Fruit fly (Drosophila melanogaster) whole organism, wandering third instar larva: ENCODE data around the gene CG15445.

Experiments used
- CG32264 ChIP-seq: fragments of 200-800 bp; sonication (Bioruptor generic); optimal IDR thresholded peaks from 2 replicates; lab custom pipeline; 2016; ENCODE audit warnings: missing biosample characterization, missing genetic modification characterization
- CG9705 ChIP-seq: fragments of 200-800 bp; sonication (Bioruptor generic); optimal IDR thresholded peaks from 2 replicates; lab custom pipeline; 2018; ENCODE audit warnings: missing biosample characterization, mild to moderate bottlenecking, missing genetic modification characterization
- CrebA ChIP-seq: fragments of 200-800 bp; sonication (Bioruptor generic); optimal IDR thresholded peaks from 2 replicates; lab custom pipeline; 2016; ENCODE audit warnings: missing biosample characterization, mild to moderate bottlenecking, missing genetic modification characterization, borderline replicate concordance
- Dfd ChIP-seq: fragments of >200 bp; optimal IDR thresholded peaks from 2 replicates; lab custom pipeline; 2017; ENCODE audit warnings: missing biosample characterization, missing genetic modification characterization
- Dif ChIP-seq: fragments of 200-275, 200-300 bp; sonication (Bioruptor generic); optimal IDR thresholded peaks from 2 replicates; lab custom pipeline; 2018; ENCODE audit warnings: missing biosample characterization, missing genetic modification characterization; ENCODE audit not compliant: partially characterized antibody
- GATAd ChIP-seq: sonication (Bioruptor generic); optimal IDR thresholded peaks from 2 replicates; lab custom pipeline; 2016; ENCODE audit warnings: missing biosample characterization, missing genetic modification characterization
- HLH106 ChIP-seq: fragments of 200-800 bp; optimal IDR thresholded peaks from 3 replicates; lab custom pipeline; 2019; ENCODE audit warnings: missing biosample characterization, mild to moderate bottlenecking, missing genetic modification characterization, moderate library complexity
- Hnf4 ChIP-seq: fragments of 200-800 bp; sonication (Bioruptor generic); optimal IDR thresholded peaks from 2 replicates; lab custom pipeline; 2016; ENCODE audit warnings: missing biosample characterization, mild to moderate bottlenecking, missing genetic modification characterization
- Hr78 ChIP-seq: fragments of >200 bp; optimal IDR thresholded peaks from 2 replicates; lab custom pipeline; 2017; ENCODE audit warnings: missing biosample characterization, missing genetic modification characterization
- Hr83 ChIP-seq: fragments of 200-300 bp; sonication (Bioruptor generic); optimal IDR thresholded peaks from 2 replicates; lab custom pipeline; 2016; ENCODE audit warnings: missing biosample characterization, mild to moderate bottlenecking, missing genetic modification characterization, moderate library complexity; ENCODE audit not compliant: poor library complexity, severe bottlenecking
- Jra ChIP-seq: sonication (Bioruptor generic); optimal IDR thresholded peaks from 2 replicates; lab custom pipeline; 2016; ENCODE audit warnings: missing biosample characterization, missing genetic modification characterization
- Mio ChIP-seq: sonication (Bioruptor generic); optimal IDR thresholded peaks from 2 replicates; lab custom pipeline; 2016; ENCODE audit warnings: missing biosample characterization, missing genetic modification characterization
- Myc ChIP-seq: fragments of >200 bp; optimal IDR thresholded peaks from 2 replicates; lab custom pipeline; 2017
- N ChIP-seq: fragments of >200 bp; optimal IDR thresholded peaks from 2 replicates; lab custom pipeline; 2018; ENCODE audit warnings: missing biosample characterization, missing external identifiers, missing genetic modification characterization
- OdsH ChIP-seq: fragments of 200-800 bp; sonication (Bioruptor generic); optimal IDR thresholded peaks from 2 replicates; lab custom pipeline; 2016; ENCODE audit warnings: missing biosample characterization, mild to moderate bottlenecking, missing genetic modification characterization
- Rel ChIP-seq, 2 experiments: fragments of 200-800 bp; sonication (Bioruptor generic) in 1 of 2; optimal IDR thresholded peaks; 2 replicates in 1 of 2; 3 replicates in 1 of 2; lab custom pipeline; 2016 to 2019; ENCODE audit warnings: mild to moderate bottlenecking in 2 of 2, missing biosample characterization in 2 of 2, missing genetic modification characterization in 2 of 2, moderate library complexity in 1 of 2
- Sp1 ChIP-seq: fragments of 200-800 bp; sonication (Bioruptor generic); optimal IDR thresholded peaks from 3 replicates; lab custom pipeline; 2019; ENCODE audit warnings: missing biosample characterization, mild to moderate bottlenecking, missing genetic modification characterization, moderate library complexity
- Vsx2 ChIP-seq: fragments of 200-300, 225-300 bp; sonication (Bioruptor generic); optimal IDR thresholded peaks from 2 replicates; lab custom pipeline; 2018; ENCODE audit warnings: missing biosample characterization, missing genetic modification characterization; ENCODE audit not compliant: partially characterized antibody
- br ChIP-seq: fragments of 200-800 bp; sonication (Bioruptor generic); optimal IDR thresholded peaks from 2 replicates; lab custom pipeline; 2016; ENCODE audit warnings: missing biosample characterization, missing genetic modification characterization
- brk ChIP-seq: fragments of 200-800 bp; sonication (Bioruptor generic); optimal IDR thresholded peaks from 2 replicates; lab custom pipeline; 2016; ENCODE audit warnings: missing biosample characterization, mild to moderate bottlenecking, missing genetic modification characterization
- dl ChIP-seq, 2 experiments: fragments of 175-275, 200-275 bp in 1 of 2; fragments of 200-275 bp in 1 of 2; sonication (Bioruptor generic); optimal IDR thresholded peaks; lab custom pipeline; 2018; ENCODE audit warnings: mild to moderate bottlenecking in 2 of 2, missing biosample characterization in 2 of 2, missing genetic modification characterization in 2 of 2, moderate library complexity in 2 of 2; ENCODE audit not compliant: partially characterized antibody in 2 of 2, insufficient read depth in 1 of 2
- dmrt93B ChIP-seq: fragments of 200-800 bp; sonication (Bioruptor generic); optimal IDR thresholded peaks from 2 replicates; lab custom pipeline; 2018; ENCODE audit warnings: missing biosample characterization, mild to moderate bottlenecking, missing genetic modification characterization
- dsf ChIP-seq: sonication (Bioruptor generic); optimal IDR thresholded peaks from 2 replicates; lab custom pipeline; 2016; ENCODE audit warnings: missing biosample characterization, missing genetic modification characterization, borderline replicate concordance
- ey ChIP-seq: fragments of 200-800 bp; sonication (Bioruptor generic); optimal IDR thresholded peaks from 2 replicates; lab custom pipeline; 2016; ENCODE audit warnings: missing biosample characterization, missing genetic modification characterization
- foxo ChIP-seq, 2 experiments: fragments of 200-800 bp; sonication (Bioruptor generic); optimal IDR thresholded peaks; 2 replicates in 1 of 2; 3 replicates in 1 of 2; lab custom pipeline; 2016 to 2017; ENCODE audit warnings: missing biosample characterization in 2 of 2, missing genetic modification characterization in 2 of 2
- fru ChIP-seq: fragments of 200-800 bp; sonication (Bioruptor generic); optimal IDR thresholded peaks from 3 replicates; lab custom pipeline; 2016; ENCODE audit warnings: missing biosample characterization, mild to moderate bottlenecking, missing genetic modification characterization
- h ChIP-seq: fragments of 200-800 bp; sonication (Bioruptor generic); optimal IDR thresholded peaks from 3 replicates; lab custom pipeline; 2016; ENCODE audit warnings: missing biosample characterization, mild to moderate bottlenecking, missing genetic modification characterization
- pan ChIP-seq: fragments of >200 bp; optimal IDR thresholded peaks from 2 replicates; lab custom pipeline; 2017
- psq ChIP-seq: fragments of 200-800 bp; sonication (Bioruptor generic); optimal IDR thresholded peaks from 3 replicates; lab custom pipeline; 2017; ENCODE audit warnings: missing biosample characterization, mild to moderate bottlenecking, missing genetic modification characterization, moderate library complexity
- rgr ChIP-seq: fragments of 200-800 bp; sonication (Bioruptor generic); optimal IDR thresholded peaks from 3 replicates; lab custom pipeline; 2016; ENCODE audit warnings: missing biosample characterization, mild to moderate bottlenecking, missing genetic modification characterization
- sage ChIP-seq: fragments of 200-800 bp; sonication (Bioruptor generic); optimal IDR thresholded peaks from 2 replicates; lab custom pipeline; 2016; ENCODE audit warnings: missing biosample characterization, mild to moderate bottlenecking, missing genetic modification characterization
- tai ChIP-seq: sonication (Bioruptor generic); optimal IDR thresholded peaks from 2 replicates; lab custom pipeline; 2016; ENCODE audit warnings: missing biosample characterization, missing genetic modification characterization
- usp ChIP-seq: fragments of >200 bp; optimal IDR thresholded peaks from 2 replicates; lab custom pipeline; 2017; ENCODE audit warnings: missing biosample characterization, missing genetic modification characterization
- woc ChIP-seq: sonication (Bioruptor generic); optimal IDR thresholded peaks from 2 replicates; lab custom pipeline; 2016; ENCODE audit warnings: missing biosample characterization, mild to moderate bottlenecking, missing genetic modification characterization

CG15445 gene

dm6 chrX:21067908-21068307, 49.1 kb upstream of the CG15445 start:
- TF ChIP-seq dl (GFP tag; optimal IDR thresholded peaks at IDR 0.05; lab: Kevin White, UChicago; ENCODE audit: insufficient read depth in 1 of 2, partially characterized antibody in 2 of 2) = no peak
- TF ChIP-seq rgr (GFP tag; lab: Kevin White, UChicago) = no peak
- no peak for TF ChIP-seq HLH106
- no peak for TF ChIP-seq Hnf4 (GFP tag; lab: Kevin White, UChicago)
- TF ChIP-seq tai (GFP tag; lab: Kevin White, UChicago) = peak; percentile 1
- no peak for TF ChIP-seq CrebA
- TF ChIP-seq foxo (GFP tag; optimal IDR thresholded peaks at IDR 0.05; lab: Kevin White, UChicago) = peak in 1 of 2 experiments; percentile 19
- TF ChIP-seq br (GFP tag; lab: Kevin White, UChicago) = no peak
- peak; percentile 22 for TF ChIP-seq dmrt93B (GFP tag; lab: Kevin White, UChicago)
- TF ChIP-seq CG9705 (GFP tag; lab: Kevin White, UChicago) = no peak
- no peak for TF ChIP-seq usp (GFP tag; lab: Kevin White, UChicago)
- no peak for TF ChIP-seq Vsx2 (GFP tag; lab: Kevin White, UChicago)
- TF ChIP-seq GATAd = no peak
- no peak for TF ChIP-seq Dfd (GFP tag; lab: Kevin White, UChicago)
- TF ChIP-seq OdsH (GFP tag; lab: Kevin White, UChicago) = no peak
- TF ChIP-seq Dif = no peak
- TF ChIP-seq dsf (GFP tag; lab: Kevin White, UChicago) = no peak
- TF ChIP-seq fru (GFP tag; lab: Kevin White, UChicago) = peak; percentile 8
- no peak for TF ChIP-seq N (GFP tag; lab: Kevin White, UChicago)
- no peak for TF ChIP-seq ey (GFP tag; lab: Kevin White, UChicago)
- TF ChIP-seq Mio (GFP tag; lab: Kevin White, UChicago) = no peak
- TF ChIP-seq CG32264 = no peak
- TF ChIP-seq brk (GFP tag; lab: Kevin White, UChicago) = peak; percentile 33
- TF ChIP-seq pan = no peak
- TF ChIP-seq Hr83 (GFP tag; lab: Kevin White, UChicago) = no peak
- TF ChIP-seq sage (GFP tag; lab: Kevin White, UChicago) = no peak
- TF ChIP-seq Sp1 (GFP tag; lab: Kevin White, UChicago) = no peak
- TF ChIP-seq psq (GFP tag; lab: Kevin White, UChicago) = peak; percentile 6
- no peak for TF ChIP-seq Myc (lab: Kevin White, UChicago)

- TF ChIP-seq Dif (peak; percentile 38), Jra (no peak), tai (GFP tag; lab: Kevin White, UChicago) (no peak), Dfd (GFP tag; lab: Kevin White, UChicago) (no peak), CrebA (peak; percentile 26), usp (GFP tag; lab: Kevin White, UChicago) (no peak), N (GFP tag; lab: Kevin White, UChicago) (no peak), br (GFP tag; lab: Kevin White, UChicago) (peak; percentile 50), h (GFP tag; lab: Kevin White, UChicago) (peak; percentile 38), fru (GFP tag; lab: Kevin White, UChicago) (peak; percentile 53), Sp1 (GFP tag; lab: Kevin White, UChicago) (no peak), OdsH (GFP tag; lab: Kevin White, UChicago) (no peak), Rel (GFP tag; optimal IDR thresholded peaks at IDR 0.05; lab: Kevin White, UChicago) (no peak), Rel (tag; optimal IDR thresholded peaks at IDR 0.05; lab: Kevin White, UChicago) (peak; percentile 55), psq (GFP tag; lab: Kevin White, UChicago) (peak; percentile 46), CG9705 (GFP tag; lab: Kevin White, UChicago) (no peak), Mio (GFP tag; lab: Kevin White, UChicago) (no peak), Hr83 (GFP tag; lab: Kevin White, UChicago) (peak; percentile 7), woc (GFP tag; lab: Kevin White, UChicago) (no peak), Hnf4 (GFP tag; lab: Kevin White, UChicago) (no peak), rgr (GFP tag; lab: Kevin White, UChicago) (peak; percentile 8), Hr78 (GFP tag; lab: Kevin White, UChicago) (no peak), GATAd (no peak), Myc (lab: Kevin White, UChicago) (no peak), dmrt93B (GFP tag; lab: Kevin White, UChicago) (no peak), sage (GFP tag; lab: Kevin White, UChicago) (no peak), CG32264 (no peak), dl (GFP tag; optimal IDR thresholded peaks at IDR 0.05; lab: Kevin White, UChicago; ENCODE audit: insufficient read depth in 1 of 2, partially characterized antibody in 2 of 2) (peak in 1 of 2 experiments; percentile 67)
These were observed 45.1 kb upstream of the CG15445 start for dm6 chrX:21071693-21072357.
